Worm (Caenorhabditis elegans) whole organism, mixed stage, embryonic: ENCODE measurements around the gene sptl-1.

Source experiments
- M03D4.4 ChIP-seq: sonication (generic microtip); optimal IDR thresholded peaks from 2 replicates; lab custom pipeline; 2017; ENCODE audit warnings: mild to moderate bottlenecking, missing genetic modification characterization, missing compliant biosample characterization
- bed-3 ChIP-seq: fragments of 200-800 bp; sonication (Bioruptor generic); optimal IDR thresholded peaks from 3 replicates; lab custom pipeline; 2018; ENCODE audit warnings: mild to moderate bottlenecking, missing genetic modification characterization, moderate library complexity, missing compliant biosample characterization
- blmp-1 ChIP-seq: fragments of 150-350 bp; optimal IDR thresholded peaks from 2 replicates; lab custom pipeline; 2014; ENCODE audit warnings: missing biosample characterization, missing genetic modification characterization
- ceh-43 ChIP-seq: fragments of 200-800 bp; sonication (Bioruptor generic); optimal IDR thresholded peaks from 2 replicates; lab custom pipeline; 2018; ENCODE audit warnings: mild to moderate bottlenecking, missing genetic modification characterization, moderate library complexity, missing compliant biosample characterization
- ceh-83 ChIP-seq: fragments of 200-800 bp; sonication (Bioruptor generic); optimal IDR thresholded peaks from 2 replicates; lab custom pipeline; 2018; ENCODE audit warnings: mild to moderate bottlenecking, missing genetic modification characterization, missing compliant biosample characterization
- ces-1 ChIP-seq: fragments of 150-350 bp; optimal IDR thresholded peaks from 2 replicates; lab custom pipeline; 2014; ENCODE audit warnings: missing biosample characterization, missing genetic modification reagents, missing genetic modification characterization
- cnd-1 ChIP-seq: fragments of 200-800 bp; sonication (Bioruptor generic); optimal IDR thresholded peaks from 2 replicates; lab custom pipeline; 2018; ENCODE audit warnings: mild to moderate bottlenecking, missing genetic modification characterization, missing compliant biosample characterization
- drap-1 ChIP-seq: fragments of 200-800 bp; sonication (Bioruptor generic); optimal IDR thresholded peaks from 3 replicates; lab custom pipeline; 2018; ENCODE audit warnings: mild to moderate bottlenecking, missing genetic modification characterization, missing compliant biosample characterization
- elt-1 ChIP-seq: sonication (generic microtip); optimal IDR thresholded peaks from 2 replicates; lab custom pipeline; 2017; ENCODE audit warnings: missing genetic modification characterization, mild to moderate bottlenecking, missing compliant biosample characterization, antibody characterized with exemption, moderate library complexity, borderline replicate concordance; ENCODE audit not compliant: insufficient read depth
- elt-3 ChIP-seq: fragments of 150-350 bp; optimal IDR thresholded peaks from 2 replicates; lab custom pipeline; 2014; ENCODE audit warnings: missing biosample characterization, missing genetic modification characterization
- flh-1 ChIP-seq: fragments of 200-800 bp; sonication (Bioruptor generic); optimal IDR thresholded peaks from 2 replicates; lab custom pipeline; 2018; ENCODE audit warnings: mild to moderate bottlenecking, missing genetic modification characterization, moderate library complexity, missing compliant biosample characterization
- ham-2 ChIP-seq: fragments of 200-800 bp; sonication (Bioruptor generic); optimal IDR thresholded peaks from 2 replicates; lab custom pipeline; 2018; ENCODE audit warnings: mild to moderate bottlenecking, missing genetic modification characterization, missing compliant biosample characterization
- hlh-1 ChIP-seq: fragments of 150-350 bp; optimal IDR thresholded peaks from 2 replicates; lab custom pipeline; 2014; ENCODE audit warnings: missing biosample characterization, missing genetic modification reagents, missing genetic modification characterization
- lin-13 ChIP-seq: fragments of 150-350 bp; optimal IDR thresholded peaks from 2 replicates; lab custom pipeline; 2014; ENCODE audit warnings: missing biosample characterization, missing genetic modification characterization
- lin-32 ChIP-seq: fragments of 200-800 bp; sonication (Bioruptor generic); optimal IDR thresholded peaks from 2 replicates; lab custom pipeline; 2018; ENCODE audit warnings: mild to moderate bottlenecking, missing genetic modification characterization, missing compliant biosample characterization
- mab-5 ChIP-seq: fragments of 150-350 bp; optimal IDR thresholded peaks from 2 replicates; lab custom pipeline; 2014; ENCODE audit warnings: missing biosample characterization, missing genetic modification characterization
- mep-1 ChIP-seq: fragments of 150-350 bp; optimal IDR thresholded peaks from 2 replicates; lab custom pipeline; 2017; ENCODE audit warnings: missing biosample characterization, missing genetic modification reagents, missing genetic modification characterization, inconsistent platforms
- mls-2 ChIP-seq: sonication (generic microtip); optimal IDR thresholded peaks from 2 replicates; lab custom pipeline; 2016; ENCODE audit warnings: mild to moderate bottlenecking, missing genetic modification characterization, moderate library complexity, missing compliant biosample characterization
- nhr-237 ChIP-seq: fragments of 150-350 bp; optimal IDR thresholded peaks from 2 replicates; lab custom pipeline; 2014; ENCODE audit warnings: missing biosample characterization, missing genetic modification characterization
- nhr-28 ChIP-seq: fragments of 150-350 bp; optimal IDR thresholded peaks from 2 replicates; lab custom pipeline; 2014; ENCODE audit warnings: missing biosample characterization, missing genetic modification characterization
- nhr-76 ChIP-seq: sonication (generic microtip); optimal IDR thresholded peaks from 2 replicates; lab custom pipeline; 2017; ENCODE audit warnings: missing biosample characterization, missing genetic modification characterization
- pha-4 ChIP-seq: fragments of 150-350 bp; optimal IDR thresholded peaks from 2 replicates; lab custom pipeline; 2018; ENCODE audit warnings: missing biosample characterization, missing genetic modification reagents, missing genetic modification characterization
- snpc-4 ChIP-seq: fragments of 150-350 bp; optimal IDR thresholded peaks from 2 replicates; lab custom pipeline; 2014; ENCODE audit warnings: missing biosample characterization, missing genetic modification characterization
- tbx-8 ChIP-seq: fragments of 200-800 bp; sonication (Bioruptor generic); optimal IDR thresholded peaks from 2 replicates; lab custom pipeline; 2018; ENCODE audit warnings: mild to moderate bottlenecking, missing genetic modification characterization, moderate library complexity, missing compliant biosample characterization
- unc-120 ChIP-seq: sonication (generic microtip); optimal IDR thresholded peaks from 2 replicates; lab custom pipeline; 2017; ENCODE audit warnings: missing genetic modification characterization, missing compliant biosample characterization; ENCODE audit not compliant: poor library complexity, severe bottlenecking
- unc-39 ChIP-seq: fragments of 150-350 bp; optimal IDR thresholded peaks from 2 replicates; lab custom pipeline; 2014; ENCODE audit warnings: missing biosample characterization, missing genetic modification characterization
- unc-62 ChIP-seq: fragments of 150-350 bp; optimal IDR thresholded peaks from 2 replicates; lab custom pipeline; 2014; ENCODE audit warnings: missing biosample characterization, missing genetic modification reagents, missing genetic modification characterization
- zip-8 ChIP-seq: fragments of 150-350 bp; optimal IDR thresholded peaks from 2 replicates; lab custom pipeline; 2014; ENCODE audit warnings: missing biosample characterization, missing genetic modification characterization
- ztf-11 ChIP-seq: fragments of 150-350 bp; optimal IDR thresholded peaks from 2 replicates; lab custom pipeline; 2014; ENCODE audit warnings: missing biosample characterization, missing genetic modification characterization

sptl-1 gene

DNA sequence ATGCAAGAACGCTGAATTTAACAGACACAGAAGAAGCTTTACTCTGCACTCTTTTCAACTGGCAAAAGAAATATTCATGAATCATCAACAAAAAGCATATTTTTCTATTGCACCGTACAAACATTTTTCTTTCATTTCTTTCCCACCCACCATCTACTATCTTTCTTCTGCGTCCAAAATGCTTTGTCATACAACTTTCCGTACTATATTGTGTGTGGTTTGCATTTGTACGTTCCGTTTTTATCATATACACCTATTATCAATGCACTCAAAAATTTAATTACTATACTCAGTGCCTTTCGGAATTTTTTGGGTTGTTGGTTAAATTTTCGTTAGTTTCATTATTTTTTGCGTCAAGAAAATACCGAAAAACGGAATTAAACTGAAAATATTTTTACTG, 16.2 kb downstream of the sptl-1 start:
- no peak for TF ChIP-seq blmp-1 (tag; lab: Kevin White, UChicago)
- no peak for TF ChIP-seq zip-8 (tag; lab: Kevin White, UChicago)
- no peak for TF ChIP-seq bed-3

ce11 chrII:68757-69156, 17.3 kb downstream of the sptl-1 start:
- no peak for TF ChIP-seq mep-1 (tag; lab: Kevin White, UChicago)
- no peak for TF ChIP-seq elt-3 (tag; lab: Kevin White, UChicago)
- TF ChIP-seq lin-32: no peak
- no peak for TF ChIP-seq M03D4.4 (tag; lab: Kevin White, UChicago)
- TF ChIP-seq unc-120 (tag; lab: Kevin White, UChicago): no peak
- TF ChIP-seq nhr-28: no peak
- TF ChIP-seq drap-1 (GFP tag; lab: Kevin White, UChicago): no peak
- TF ChIP-seq mab-5 (tag; lab: Kevin White, UChicago): no peak
- no peak for TF ChIP-seq ceh-83
- TF ChIP-seq pha-4 (tag; lab: Kevin White, UChicago): no peak
- TF ChIP-seq ces-1 (GFP tag; lab: Kevin White, UChicago): no peak
- TF ChIP-seq flh-1: no peak
- TF ChIP-seq lin-13 (tag; lab: Kevin White, UChicago): no peak
- TF ChIP-seq elt-1 (tag; lab: Kevin White, UChicago): no peak

DNA sequence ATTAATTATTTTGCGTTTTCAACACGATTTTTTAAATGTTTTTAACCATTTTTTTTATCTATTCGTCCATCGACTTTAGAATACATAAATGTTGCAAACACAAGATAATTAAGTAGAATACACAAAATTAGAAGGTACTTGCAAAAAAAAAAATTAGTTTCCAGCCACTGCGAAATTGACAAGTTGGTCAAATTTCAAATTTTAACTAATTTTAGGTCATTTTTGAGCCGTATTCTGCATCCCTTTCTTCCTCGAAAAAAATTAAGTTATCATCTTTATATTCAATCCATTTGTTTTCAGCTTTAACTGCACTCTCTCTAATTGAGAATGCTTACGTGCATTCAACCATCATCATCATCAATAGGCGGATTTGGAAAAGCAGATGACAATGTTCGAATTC, 17.9 kb downstream of the sptl-1 start, which contains the start of gene egl-26:
Gene egl-26 (plus strand): TSS at position 301 of the 400 bp plus-strand sequence.
- no peak for TF ChIP-seq snpc-4 (tag; lab: Kevin White, UChicago)
- no peak for TF ChIP-seq tbx-8
- no peak for TF ChIP-seq cnd-1 (tag; lab: Kevin White, UChicago)
- TF ChIP-seq, all 35 proteins: peak for 0

ce11 chrII:73329-73728, 21.9 kb downstream of the sptl-1 start:
- TF ChIP-seq cnd-1 (tag; lab: Kevin White, UChicago) (no peak), ces-1 (GFP tag; lab: Kevin White, UChicago) (peak; percentile 97)

DNA sequence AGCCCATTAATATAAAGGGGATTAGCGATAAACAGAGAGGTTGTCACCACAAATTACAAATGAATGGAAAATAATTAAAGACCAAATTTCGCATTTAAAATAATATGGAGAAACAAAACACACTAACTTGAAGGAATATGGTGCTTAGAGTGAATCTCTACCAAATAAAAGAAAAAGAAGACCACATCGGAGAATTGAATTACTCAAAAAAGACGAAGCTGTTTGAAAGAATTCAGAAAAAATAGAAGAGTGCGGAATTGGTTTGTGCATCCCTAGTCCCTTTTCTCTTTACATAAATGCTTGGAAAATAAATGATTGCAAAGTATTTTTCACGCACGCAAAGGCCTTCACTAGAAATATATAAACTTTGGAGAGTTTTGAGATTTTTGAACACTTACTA, 22.4 kb downstream of the sptl-1 start:
- TF ChIP-seq blmp-1 (tag; lab: Kevin White, UChicago) (no peak), ces-1 (GFP tag; lab: Kevin White, UChicago) (peak; percentile 76), drap-1 (GFP tag; lab: Kevin White, UChicago) (no peak), nhr-28 (no peak), mls-2 (tag; lab: Kevin White, UChicago) (no peak), elt-1 (tag; lab: Kevin White, UChicago) (no peak)

- TF ChIP-seq ces-1 (GFP tag; lab: Kevin White, UChicago): no peak
- TF ChIP-seq flh-1: no peak
- no peak for TF ChIP-seq nhr-237 (tag; lab: Kevin White, UChicago)
- no peak for TF ChIP-seq lin-13 (tag; lab: Kevin White, UChicago)
- TF ChIP-seq nhr-76 (tag; lab: Kevin White, UChicago): no peak
- TF ChIP-seq zip-8 (tag; lab: Kevin White, UChicago): no peak
- TF ChIP-seq hlh-1: no peak
- TF ChIP-seq unc-39: no peak
- TF ChIP-seq elt-3 (tag; lab: Kevin White, UChicago): no peak
- no peak for TF ChIP-seq ztf-11 (tag; lab: Kevin White, UChicago)
- TF ChIP-seq lin-32: no peak
- no peak for TF ChIP-seq cnd-1 (tag; lab: Kevin White, UChicago)
- TF ChIP-seq ceh-43 (GFP tag; lab: Kevin White, UChicago): no peak
- TF ChIP-seq tbx-8: no peak
- no peak for TF ChIP-seq unc-62
- no peak for TF ChIP-seq ham-2 (GFP tag; lab: Kevin White, UChicago)
- TF ChIP-seq snpc-4 (tag; lab: Kevin White, UChicago): no peak
- no peak for TF ChIP-seq mep-1 (tag; lab: Kevin White, UChicago)
These were observed 24.4 kb downstream of the sptl-1 start for ce11 chrII:75831-76230.
